Worm (Caenorhabditis elegans): ENCODE measurements around the gene fbxa-106.

DNA sequence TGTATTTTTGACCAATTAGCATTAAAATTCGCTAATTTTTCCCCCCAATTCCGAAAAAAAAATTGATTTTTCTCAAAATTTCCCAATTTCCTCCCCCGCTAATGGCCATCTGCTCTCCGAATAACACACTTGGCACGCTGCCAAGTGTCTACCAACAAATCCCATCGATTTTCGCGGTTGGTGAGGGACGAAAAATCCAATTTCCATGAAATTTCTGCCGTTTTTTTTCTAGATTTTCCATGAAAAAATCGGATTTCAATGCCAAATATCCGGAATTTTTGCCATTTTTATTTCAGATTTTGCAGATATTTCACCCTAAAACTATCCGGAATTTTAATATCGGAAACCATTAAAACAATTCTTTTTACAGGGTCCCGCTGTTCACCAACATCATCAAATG lies 24.4 kb upstream of the fbxa-106 start:
- TF ChIP-seq sptf-1 (tag; optimal IDR thresholded peaks at IDR 0.05) (no peak), zag-1 (tag; optimal IDR thresholded peaks at IDR 0.05) (no peak), pag-3 (tag; optimal IDR thresholded peaks at IDR 0.05; ENCODE audit: borderline replicate concordance, insufficient read depth) (no peak), nhr-84 (tag; optimal IDR thresholded peaks at IDR 0.05) (no peak), nhr-28 (tag; optimal IDR thresholded peaks at IDR 0.05) (no peak), unc-98 (GFP tag; IDR thresholded peaks at IDR 0.05) (no peak), mdl-1 (tag; optimal IDR thresholded peaks at IDR 0.05) (no peak), fkh-10 (GFP tag; optimal IDR thresholded peaks at IDR 0.05) (no peak), ama-1 (optimal IDR thresholded peaks at IDR 0.05) (no peak), ceh-82 (tag; optimal IDR thresholded peaks at IDR 0.05) (no peak), aha-1 (tag; optimal IDR thresholded peaks at IDR 0.05) (no peak), unc-130 (tag; optimal IDR thresholded peaks at IDR 0.05) (no peak)
